Worm (Caenorhabditis elegans) whole organism, L3 larva: ENCODE measurements around the gene str-254.

Experiments
- ZK546.5 ChIP-seq: sonication (generic microtip); optimal IDR thresholded peaks from 2 replicates; lab custom pipeline; 2017; ENCODE audit warnings: missing biosample characterization, missing genetic modification characterization
- ama-1 ChIP-seq: fragments of 150-350 bp; optimal IDR thresholded peaks from 2 replicates; lab custom pipeline; 2018
- ceh-16 ChIP-seq: sonication (generic microtip); optimal IDR thresholded peaks from 2 replicates; lab custom pipeline; 2017; ENCODE audit warnings: missing biosample characterization, missing genetic modification characterization
- ceh-82 ChIP-seq: fragments of 150-350 bp; optimal IDR thresholded peaks from 2 replicates; lab custom pipeline; 2014; ENCODE audit warnings: missing biosample characterization, missing genetic modification characterization
- elt-3 ChIP-seq, 3 experiments: fragments of 150-350 bp in 1 of 3; sonication (generic microtip) in 2 of 3; optimal IDR thresholded peaks; 2 replicates in 2 of 3; 4 replicates in 1 of 3; lab custom pipeline; 2014 to 2017; ENCODE audit warnings: missing biosample characterization in 3 of 3, missing genetic modification characterization in 3 of 3
- fkh-10 ChIP-seq: sonication (generic microtip); optimal IDR thresholded peaks from 2 replicates; lab custom pipeline; 2017; ENCODE audit warnings: missing biosample characterization, missing genetic modification reagents, missing genetic modification characterization
- pqm-1 ChIP-seq: fragments of 150-350 bp; optimal IDR thresholded peaks from 2 replicates; lab custom pipeline; 2017; ENCODE audit warnings: missing biosample characterization, missing genetic modification characterization, inconsistent platforms
- snpc-4 ChIP-seq: fragments of 150-350 bp; optimal IDR thresholded peaks from 2 replicates; lab custom pipeline; 2014; ENCODE audit warnings: missing biosample characterization, missing genetic modification characterization

DNA sequence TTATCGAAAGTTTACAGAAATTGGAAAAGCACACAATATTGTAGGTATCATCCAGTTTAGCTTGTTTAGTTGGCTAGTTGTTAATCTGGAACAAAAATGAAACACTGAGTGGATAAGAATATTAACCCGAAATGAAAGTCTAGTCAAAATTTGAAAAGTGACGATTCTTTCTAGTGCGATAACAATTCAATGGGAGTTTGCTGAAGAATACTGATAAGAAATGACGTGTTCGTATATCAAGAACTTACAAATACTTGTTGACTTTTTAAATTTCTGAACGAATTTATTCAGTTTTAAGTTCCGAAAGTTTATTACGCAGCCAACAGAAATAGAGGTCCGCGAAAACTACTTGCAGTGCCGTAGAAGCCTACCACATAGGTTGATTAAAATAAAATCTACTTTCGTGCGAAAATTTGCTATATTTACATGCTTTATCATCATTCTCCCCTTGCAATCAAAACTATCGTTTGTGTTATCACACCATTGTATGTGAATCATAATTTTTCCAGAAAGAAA lies 10.2 kb downstream of the str-254 start, which contains the start of gene fbxa-88:
- TF ChIP-seq pqm-1 (peak; percentile 58), ceh-82 (no peak), ama-1 (lab: Kevin White, UChicago) (no peak), elt-3 (tag; optimal IDR thresholded peaks at IDR 0.05; lab: Kevin White, UChicago) (no peak), ZK546.5 (tag; lab: Kevin White, UChicago) (no peak), ceh-16 (tag; lab: Kevin White, UChicago) (no peak), fkh-10 (GFP tag; lab: Kevin White, UChicago) (no peak), snpc-4 (tag; lab: Kevin White, UChicago) (no peak)
